Fruit fly (Drosophila melanogaster): Measurements from ENCODE around the gene CG11693.

dm6 chr3R:8326884-8327283 lies 16.3 kb upstream of the CG11693 start:
- TF ChIP-seq psq (optimal IDR thresholded peaks at IDR 0.05) (no peak), Sin3A (optimal IDR thresholded peaks at IDR 0.05) (no peak), Myc (optimal IDR thresholded peaks at IDR 0.05) (no peak), h (optimal IDR thresholded peaks at IDR 0.05) (no peak), ttk (optimal IDR thresholded peaks at IDR 0.05) (no peak)

All from Kc167 (cell line).